Worm (Caenorhabditis elegans) whole organism, midembryonic: Measurements from ENCODE around the gene M02D8.3.

Experiments used
- T22C8.4 ChIP-seq: fragments of 200-800 bp; sonication (Bioruptor generic); IDR thresholded peaks from 2 replicates; pipeline ENCODE4 v1.3.6; 2022; ENCODE audit warnings: missing genetic modification characterization, missing compliant biosample characterization
- cog-1 ChIP-seq: sonication (generic microtip); optimal IDR thresholded peaks from 2 replicates; lab custom pipeline; 2016; ENCODE audit warnings: missing genetic modification characterization, missing compliant biosample characterization
- flt-1 ChIP-seq: fragments of 200-800 bp; sonication (Bioruptor generic); IDR thresholded peaks from 2 replicates; pipeline ENCODE4 v1.3.6; 2022; ENCODE audit warnings: missing genetic modification characterization, missing compliant biosample characterization
- klf-2 ChIP-seq: fragments of 200-800 bp; sonication (Bioruptor generic); conservative IDR thresholded peaks from 2 replicates; pipeline ENCODE4 v1.3.6; 2022; ENCODE audit warnings: missing genetic modification reagents, missing genetic modification characterization, missing compliant biosample characterization
- med-1 ChIP-seq: sonication (generic microtip); optimal IDR thresholded peaks from 2 replicates; lab custom pipeline; 2017; ENCODE audit warnings: missing genetic modification characterization, mild to moderate bottlenecking, missing compliant biosample characterization, antibody characterized with exemption, missing genetic modification reagents; ENCODE audit not compliant: insufficient read depth
- ref-1 ChIP-seq: fragments of 200-800 bp; sonication (Bioruptor generic); conservative IDR thresholded peaks from 2 replicates; pipeline ENCODE4 v1.3.6; 2022; ENCODE audit warnings: missing genetic modification reagents, missing genetic modification characterization, missing compliant biosample characterization
- tab-1 ChIP-seq: fragments of 200-800 bp; sonication (Bioruptor generic); IDR thresholded peaks from 2 replicates; pipeline ENCODE4 v1.3.6; 2022; ENCODE audit warnings: missing genetic modification characterization, missing compliant biosample characterization
- ztf-23 ChIP-seq: fragments of 200-800 bp; sonication (Bioruptor generic); IDR thresholded peaks from 2 replicates; pipeline ENCODE4 v1.3.6; 2022; ENCODE audit warnings: missing genetic modification reagents, missing genetic modification characterization, missing compliant biosample characterization
- ztf-29 ChIP-seq: fragments of 200-800 bp; sonication (Bioruptor generic); IDR thresholded peaks from 2 replicates; pipeline ENCODE4 v1.3.6; 2022; ENCODE audit warnings: missing genetic modification reagents, missing genetic modification characterization, missing compliant biosample characterization

DNA sequence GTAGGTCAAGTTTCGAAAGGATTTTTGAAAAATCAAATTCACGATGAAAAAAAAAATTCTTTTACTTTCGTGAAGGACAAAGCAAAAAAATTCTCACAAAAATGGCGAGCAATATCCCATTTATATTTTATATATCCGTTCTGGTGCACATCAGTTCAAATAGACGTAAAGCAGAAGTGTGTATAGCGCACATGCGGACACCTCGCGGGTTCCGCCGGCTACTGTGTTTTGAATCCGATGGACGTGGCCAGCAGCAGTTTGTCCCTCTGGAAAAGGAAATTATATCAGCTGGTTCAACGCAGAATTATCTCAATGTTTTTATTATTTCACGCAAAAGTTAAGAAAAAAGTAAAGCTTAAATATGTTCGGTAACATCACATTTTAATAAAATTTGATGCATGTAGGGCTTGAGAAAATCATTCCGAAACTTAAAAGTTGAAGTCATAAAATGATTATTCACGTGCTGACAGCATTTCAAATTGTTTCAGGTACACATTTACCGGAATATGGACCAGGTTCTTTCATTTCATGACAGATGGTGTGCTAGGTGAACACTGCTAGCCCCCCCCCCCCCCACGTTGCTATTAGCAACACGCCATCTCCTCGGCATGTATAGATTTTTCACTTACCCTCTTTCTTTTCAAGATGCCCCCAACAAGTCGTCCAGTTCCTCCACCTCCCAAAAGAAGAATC, 33.0 kb downstream of the M02D8.3 start, which contains the start of gene jbts-14:
- TF ChIP-seq flt-1 (GFP tag; lab: Robert Waterston, UW) (no peak), tab-1 (GFP tag; lab: Robert Waterston, UW) (no peak), cog-1 (no peak), ztf-23 (GFP tag; lab: Robert Waterston, UW) (no peak), T22C8.4 (GFP tag; lab: Robert Waterston, UW) (no peak), ztf-29 (GFP tag; lab: Robert Waterston, UW) (no peak), ref-1 (GFP tag; lab: Robert Waterston, UW) (no peak), klf-2 (GFP tag; lab: Robert Waterston, UW) (no peak), med-1 (GFP tag; lab: Kevin White, UChicago) (no peak)
